Fruit fly (Drosophila melanogaster) whole organism, wandering third instar larva: Measurements from ENCODE around the gene Dhrs4.

Source experiments
- Abd-B ChIP-seq: fragments of >200 bp; optimal IDR thresholded peaks from 2 replicates; lab custom pipeline; 2017; ENCODE audit warnings: missing biosample characterization, missing genetic modification characterization
- CG32264 ChIP-seq: fragments of 200-800 bp; sonication (Bioruptor generic); optimal IDR thresholded peaks from 2 replicates; lab custom pipeline; 2016; ENCODE audit warnings: missing biosample characterization, missing genetic modification characterization
- CG9705 ChIP-seq: fragments of 200-800 bp; sonication (Bioruptor generic); optimal IDR thresholded peaks from 2 replicates; lab custom pipeline; 2018; ENCODE audit warnings: missing biosample characterization, mild to moderate bottlenecking, missing genetic modification characterization
- CrebA ChIP-seq: fragments of 200-800 bp; sonication (Bioruptor generic); optimal IDR thresholded peaks from 2 replicates; lab custom pipeline; 2016; ENCODE audit warnings: missing biosample characterization, mild to moderate bottlenecking, missing genetic modification characterization, borderline replicate concordance
- Dfd ChIP-seq: fragments of >200 bp; optimal IDR thresholded peaks from 2 replicates; lab custom pipeline; 2017; ENCODE audit warnings: missing biosample characterization, missing genetic modification characterization
- Dif ChIP-seq: fragments of 200-275, 200-300 bp; sonication (Bioruptor generic); optimal IDR thresholded peaks from 2 replicates; lab custom pipeline; 2018; ENCODE audit warnings: missing biosample characterization, missing genetic modification characterization; ENCODE audit not compliant: partially characterized antibody
- GATAd ChIP-seq: sonication (Bioruptor generic); optimal IDR thresholded peaks from 2 replicates; lab custom pipeline; 2016; ENCODE audit warnings: missing biosample characterization, missing genetic modification characterization
- HLH106 ChIP-seq: fragments of 200-800 bp; optimal IDR thresholded peaks from 3 replicates; lab custom pipeline; 2019; ENCODE audit warnings: missing biosample characterization, mild to moderate bottlenecking, missing genetic modification characterization, moderate library complexity
- Hnf4 ChIP-seq: fragments of 200-800 bp; sonication (Bioruptor generic); optimal IDR thresholded peaks from 2 replicates; lab custom pipeline; 2016; ENCODE audit warnings: missing biosample characterization, mild to moderate bottlenecking, missing genetic modification characterization
- Hr78 ChIP-seq: fragments of >200 bp; optimal IDR thresholded peaks from 2 replicates; lab custom pipeline; 2017; ENCODE audit warnings: missing biosample characterization, missing genetic modification characterization
- Hr83 ChIP-seq: fragments of 200-300 bp; sonication (Bioruptor generic); optimal IDR thresholded peaks from 2 replicates; lab custom pipeline; 2016; ENCODE audit warnings: missing biosample characterization, mild to moderate bottlenecking, missing genetic modification characterization, moderate library complexity; ENCODE audit not compliant: poor library complexity, severe bottlenecking
- Jra ChIP-seq: sonication (Bioruptor generic); optimal IDR thresholded peaks from 2 replicates; lab custom pipeline; 2016; ENCODE audit warnings: missing biosample characterization, missing genetic modification characterization
- Mio ChIP-seq: sonication (Bioruptor generic); optimal IDR thresholded peaks from 2 replicates; lab custom pipeline; 2016; ENCODE audit warnings: missing biosample characterization, missing genetic modification characterization
- Myc ChIP-seq: fragments of >200 bp; optimal IDR thresholded peaks from 2 replicates; lab custom pipeline; 2017
- N ChIP-seq: fragments of >200 bp; optimal IDR thresholded peaks from 2 replicates; lab custom pipeline; 2018; ENCODE audit warnings: missing biosample characterization, missing external identifiers, missing genetic modification characterization
- OdsH ChIP-seq: fragments of 200-800 bp; sonication (Bioruptor generic); optimal IDR thresholded peaks from 2 replicates; lab custom pipeline; 2016; ENCODE audit warnings: missing biosample characterization, mild to moderate bottlenecking, missing genetic modification characterization
- Sp1 ChIP-seq: fragments of 200-800 bp; sonication (Bioruptor generic); optimal IDR thresholded peaks from 3 replicates; lab custom pipeline; 2019; ENCODE audit warnings: missing biosample characterization, mild to moderate bottlenecking, missing genetic modification characterization, moderate library complexity
- Vsx2 ChIP-seq: fragments of 200-300, 225-300 bp; sonication (Bioruptor generic); optimal IDR thresholded peaks from 2 replicates; lab custom pipeline; 2018; ENCODE audit warnings: missing biosample characterization, missing genetic modification characterization; ENCODE audit not compliant: partially characterized antibody
- br ChIP-seq: fragments of 200-800 bp; sonication (Bioruptor generic); optimal IDR thresholded peaks from 2 replicates; lab custom pipeline; 2016; ENCODE audit warnings: missing biosample characterization, missing genetic modification characterization
- brk ChIP-seq: fragments of 200-800 bp; sonication (Bioruptor generic); optimal IDR thresholded peaks from 2 replicates; lab custom pipeline; 2016; ENCODE audit warnings: missing biosample characterization, mild to moderate bottlenecking, missing genetic modification characterization
- dl ChIP-seq, 2 experiments: fragments of 175-275, 200-275 bp in 1 of 2; fragments of 200-275 bp in 1 of 2; sonication (Bioruptor generic); optimal IDR thresholded peaks; lab custom pipeline; 2018; ENCODE audit warnings: mild to moderate bottlenecking in 2 of 2, missing biosample characterization in 2 of 2, missing genetic modification characterization in 2 of 2, moderate library complexity in 2 of 2; ENCODE audit not compliant: partially characterized antibody in 2 of 2, insufficient read depth in 1 of 2
- dmrt93B ChIP-seq: fragments of 200-800 bp; sonication (Bioruptor generic); optimal IDR thresholded peaks from 2 replicates; lab custom pipeline; 2018; ENCODE audit warnings: missing biosample characterization, mild to moderate bottlenecking, missing genetic modification characterization
- dsf ChIP-seq: sonication (Bioruptor generic); optimal IDR thresholded peaks from 2 replicates; lab custom pipeline; 2016; ENCODE audit warnings: missing biosample characterization, missing genetic modification characterization, borderline replicate concordance
- ey ChIP-seq: fragments of 200-800 bp; sonication (Bioruptor generic); optimal IDR thresholded peaks from 2 replicates; lab custom pipeline; 2016; ENCODE audit warnings: missing biosample characterization, missing genetic modification characterization
- fru ChIP-seq: fragments of 200-800 bp; sonication (Bioruptor generic); optimal IDR thresholded peaks from 3 replicates; lab custom pipeline; 2016; ENCODE audit warnings: missing biosample characterization, mild to moderate bottlenecking, missing genetic modification characterization
- h ChIP-seq: fragments of 200-800 bp; sonication (Bioruptor generic); optimal IDR thresholded peaks from 3 replicates; lab custom pipeline; 2016; ENCODE audit warnings: missing biosample characterization, mild to moderate bottlenecking, missing genetic modification characterization
- jim ChIP-seq: fragments of 175-275, 200-325 bp; sonication (Bioruptor generic); optimal IDR thresholded peaks from 2 replicates; lab custom pipeline; 2016; ENCODE audit warnings: missing biosample characterization, mild to moderate bottlenecking, missing genetic modification characterization
- lola ChIP-seq: fragments of >200 bp; optimal IDR thresholded peaks from 2 replicates; lab custom pipeline; 2017; ENCODE audit warnings: missing biosample characterization, missing genetic modification characterization
- pan ChIP-seq: fragments of >200 bp; optimal IDR thresholded peaks from 2 replicates; lab custom pipeline; 2017
- psq ChIP-seq: fragments of 200-800 bp; sonication (Bioruptor generic); optimal IDR thresholded peaks from 3 replicates; lab custom pipeline; 2017; ENCODE audit warnings: missing biosample characterization, mild to moderate bottlenecking, missing genetic modification characterization, moderate library complexity
- rgr ChIP-seq: fragments of 200-800 bp; sonication (Bioruptor generic); optimal IDR thresholded peaks from 3 replicates; lab custom pipeline; 2016; ENCODE audit warnings: missing biosample characterization, mild to moderate bottlenecking, missing genetic modification characterization
- sage ChIP-seq: fragments of 200-800 bp; sonication (Bioruptor generic); optimal IDR thresholded peaks from 2 replicates; lab custom pipeline; 2016; ENCODE audit warnings: missing biosample characterization, mild to moderate bottlenecking, missing genetic modification characterization
- sv ChIP-seq: fragments of 200-800 bp; sonication (Bioruptor generic); optimal IDR thresholded peaks from 3 replicates; lab custom pipeline; 2016; ENCODE audit warnings: missing biosample characterization, missing genetic modification characterization
- tai ChIP-seq: sonication (Bioruptor generic); optimal IDR thresholded peaks from 2 replicates; lab custom pipeline; 2016; ENCODE audit warnings: missing biosample characterization, missing genetic modification characterization
- usp ChIP-seq: fragments of >200 bp; optimal IDR thresholded peaks from 2 replicates; lab custom pipeline; 2017; ENCODE audit warnings: missing biosample characterization, missing genetic modification characterization
- woc ChIP-seq: sonication (Bioruptor generic); optimal IDR thresholded peaks from 2 replicates; lab custom pipeline; 2016; ENCODE audit warnings: missing biosample characterization, mild to moderate bottlenecking, missing genetic modification characterization

Dhrs4 gene

dm6 chr3L:5133704-5134430, 7.6 kb downstream of the Dhrs4 start, which contains the start of gene Yod1:
Gene Yod1 (plus strand): TSS chr3L:5133871.
- no peak for TF ChIP-seq Mio
- no peak for TF ChIP-seq rgr (GFP tag; lab: Kevin White, UChicago)
- no peak for TF ChIP-seq Myc
- TF ChIP-seq CrebA: no peak
- TF ChIP-seq Vsx2 (GFP tag; lab: Kevin White, UChicago): no peak
- TF ChIP-seq sv (GFP tag; lab: Kevin White, UChicago): no peak
- no peak for TF ChIP-seq Dif (GFP tag; lab: Kevin White, UChicago)
- peak; percentile 28 for TF ChIP-seq sage (GFP tag; lab: Kevin White, UChicago)
- no peak for TF ChIP-seq CG9705
- peak; percentile 1 for TF ChIP-seq fru (GFP tag; lab: Kevin White, UChicago)
- peak; percentile 0 for TF ChIP-seq Jra (GFP tag; lab: Kevin White, UChicago)
- TF ChIP-seq pan: no peak

dm6 chr3L:5132966-5133365, 8.5 kb downstream of the Dhrs4 start, which contains the start of gene CG15213:
Gene CG15213 (minus strand): TSS chr3L:5133220.
- TF ChIP-seq br (GFP tag; lab: Kevin White, UChicago) (no peak), CG32264 (GFP tag; lab: Kevin White, UChicago) (no peak), Myc (no peak), usp (GFP tag; lab: Kevin White, UChicago) (no peak)

DNA sequence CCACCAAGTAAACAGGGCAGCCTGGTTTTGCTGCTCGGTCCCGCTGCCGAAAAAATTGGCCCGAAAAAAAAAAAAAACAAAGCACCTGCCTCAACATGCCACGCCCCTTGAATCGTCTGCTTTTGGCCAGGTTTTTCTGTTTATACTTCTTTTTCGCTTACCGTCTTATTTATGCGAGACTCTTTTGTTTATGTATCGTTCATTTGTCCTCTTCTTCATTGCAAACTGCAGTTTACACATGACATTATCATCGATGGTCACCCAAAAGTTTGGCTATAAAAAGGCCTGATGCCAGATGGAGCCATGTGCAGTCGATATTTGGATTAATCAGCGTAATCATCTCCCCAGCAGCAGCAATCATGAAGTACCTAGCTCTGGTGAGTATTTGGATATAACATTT, 10.2 kb downstream of the Dhrs4 start, which contains the start of gene CG15212:
TSS of gene CG15212 (plus strand) at position 301 of the 400 bp plus-strand sequence.
- TF ChIP-seq Jra (GFP tag; lab: Kevin White, UChicago) (no peak), Sp1 (GFP tag; lab: Kevin White, UChicago) (no peak), Hr83 (GFP tag; lab: Kevin White, UChicago) (no peak), woc (no peak), CG32264 (GFP tag; lab: Kevin White, UChicago) (no peak), rgr (GFP tag; lab: Kevin White, UChicago) (no peak), tai (GFP tag; lab: Kevin White, UChicago) (no peak), Hr78 (GFP tag; lab: Kevin White, UChicago) (no peak), dmrt93B (GFP tag; lab: Kevin White, UChicago) (no peak), jim (no peak), lola (GFP tag; lab: Kevin White, UChicago) (no peak), Hnf4 (GFP tag; lab: Kevin White, UChicago) (no peak), Myc (no peak), GATAd (GFP tag; lab: Kevin White, UChicago) (no peak), Dfd (GFP tag; lab: Kevin White, UChicago) (no peak), OdsH (GFP tag; lab: Kevin White, UChicago) (no peak)

- TF ChIP-seq dsf (GFP tag; lab: Kevin White, UChicago): no peak
- no peak for TF ChIP-seq OdsH (GFP tag; lab: Kevin White, UChicago)
- no peak for TF ChIP-seq rgr (GFP tag; lab: Kevin White, UChicago)
- no peak for TF ChIP-seq usp (GFP tag; lab: Kevin White, UChicago)
- TF ChIP-seq Dif (GFP tag; lab: Kevin White, UChicago): no peak
- no peak for TF ChIP-seq CG9705
- TF ChIP-seq fru (GFP tag; lab: Kevin White, UChicago): no peak
- no peak for TF ChIP-seq Myc
- no peak for TF ChIP-seq psq (GFP tag; lab: Kevin White, UChicago)
- TF ChIP-seq CG32264 (GFP tag; lab: Kevin White, UChicago): no peak
- no peak for TF ChIP-seq HLH106 (tag; lab: Kevin White, UChicago)
- TF ChIP-seq tai (GFP tag; lab: Kevin White, UChicago): no peak
- no peak for TF ChIP-seq brk
- no peak for TF ChIP-seq Hr83 (GFP tag; lab: Kevin White, UChicago)
- TF ChIP-seq Vsx2 (GFP tag; lab: Kevin White, UChicago): no peak
Observed at dm6 chr3L:5130508-5130907, 10.9 kb downstream of the Dhrs4 start.

DNA sequence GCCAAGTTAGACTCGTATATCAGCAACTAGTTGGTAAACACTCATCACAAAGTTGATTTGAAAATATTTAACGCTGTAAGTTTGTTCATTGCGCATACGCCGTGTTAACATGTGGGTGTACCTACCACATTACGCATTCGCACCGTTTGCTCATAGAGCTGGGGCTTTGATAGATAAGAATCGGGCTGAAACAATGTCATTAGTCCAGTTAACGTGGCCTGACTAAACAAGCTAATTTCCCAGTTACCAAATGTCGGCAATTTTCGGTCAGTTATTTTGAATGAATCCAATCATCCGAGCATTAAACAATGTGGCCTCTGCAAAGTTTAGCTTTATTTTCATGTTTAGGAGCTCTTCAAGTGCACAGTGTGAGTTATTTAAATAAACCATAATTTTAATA, 12.2 kb downstream of the Dhrs4 start, which contains the start of gene CG4597:
TSS of gene CG4597 (plus strand) at position 301 of the 400 bp plus-strand sequence.
- TF ChIP-seq sv (GFP tag; lab: Kevin White, UChicago) (no peak), Jra (GFP tag; lab: Kevin White, UChicago) (no peak), usp (GFP tag; lab: Kevin White, UChicago) (no peak), jim (no peak), Hr83 (GFP tag; lab: Kevin White, UChicago) (no peak), Abd-B (GFP tag; lab: Kevin White, UChicago) (no peak), Myc (no peak), tai (GFP tag; lab: Kevin White, UChicago) (no peak), Hnf4 (GFP tag; lab: Kevin White, UChicago) (no peak), Dif (GFP tag; lab: Kevin White, UChicago) (no peak), Vsx2 (GFP tag; lab: Kevin White, UChicago) (no peak), ey (no peak), OdsH (GFP tag; lab: Kevin White, UChicago) (no peak), brk (no peak), br (GFP tag; lab: Kevin White, UChicago) (no peak), dl (GFP tag; optimal IDR thresholded peaks at IDR 0.05; lab: Kevin White, UChicago; ENCODE audit: insufficient read depth in 1 of 2, partially characterized antibody in 2 of 2) (no peak), h (GFP tag; lab: Kevin White, UChicago) (no peak), N (GFP tag; lab: Kevin White, UChicago) (no peak)
